Fruit fly (Drosophila melanogaster) whole organism, wandering third instar larva: ENCODE data around the gene CG14455.
"Not testable (repeated sequence)": the region's sequence is repeated elsewhere in the genome, so short reads cannot be mapped to it uniquely, and the experiment has no call there.

Source experiments
- Abd-B ChIP-seq: fragments of >200 bp; optimal IDR thresholded peaks from 2 replicates; lab custom pipeline; 2017; ENCODE audit warnings: missing biosample characterization, missing genetic modification characterization
- CG32264 ChIP-seq: fragments of 200-800 bp; sonication (Bioruptor generic); optimal IDR thresholded peaks from 2 replicates; lab custom pipeline; 2016; ENCODE audit warnings: missing biosample characterization, missing genetic modification characterization
- CG9705 ChIP-seq: fragments of 200-800 bp; sonication (Bioruptor generic); optimal IDR thresholded peaks from 2 replicates; lab custom pipeline; 2018; ENCODE audit warnings: missing biosample characterization, mild to moderate bottlenecking, missing genetic modification characterization
- Dfd ChIP-seq: fragments of >200 bp; optimal IDR thresholded peaks from 2 replicates; lab custom pipeline; 2017; ENCODE audit warnings: missing biosample characterization, missing genetic modification characterization
- Dif ChIP-seq: fragments of 200-275, 200-300 bp; sonication (Bioruptor generic); optimal IDR thresholded peaks from 2 replicates; lab custom pipeline; 2018; ENCODE audit warnings: missing biosample characterization, missing genetic modification characterization; ENCODE audit not compliant: partially characterized antibody
- GATAd ChIP-seq: sonication (Bioruptor generic); optimal IDR thresholded peaks from 2 replicates; lab custom pipeline; 2016; ENCODE audit warnings: missing biosample characterization, missing genetic modification characterization
- HLH106 ChIP-seq: fragments of 200-800 bp; optimal IDR thresholded peaks from 3 replicates; lab custom pipeline; 2019; ENCODE audit warnings: missing biosample characterization, mild to moderate bottlenecking, missing genetic modification characterization, moderate library complexity
- Hnf4 ChIP-seq: fragments of 200-800 bp; sonication (Bioruptor generic); optimal IDR thresholded peaks from 2 replicates; lab custom pipeline; 2016; ENCODE audit warnings: missing biosample characterization, mild to moderate bottlenecking, missing genetic modification characterization
- Hr78 ChIP-seq: fragments of >200 bp; optimal IDR thresholded peaks from 2 replicates; lab custom pipeline; 2017; ENCODE audit warnings: missing biosample characterization, missing genetic modification characterization
- Hr83 ChIP-seq: fragments of 200-300 bp; sonication (Bioruptor generic); optimal IDR thresholded peaks from 2 replicates; lab custom pipeline; 2016; ENCODE audit warnings: missing biosample characterization, mild to moderate bottlenecking, missing genetic modification characterization, moderate library complexity; ENCODE audit not compliant: poor library complexity, severe bottlenecking
- Jra ChIP-seq: sonication (Bioruptor generic); optimal IDR thresholded peaks from 2 replicates; lab custom pipeline; 2016; ENCODE audit warnings: missing biosample characterization, missing genetic modification characterization
- Mio ChIP-seq: sonication (Bioruptor generic); optimal IDR thresholded peaks from 2 replicates; lab custom pipeline; 2016; ENCODE audit warnings: missing biosample characterization, missing genetic modification characterization
- N ChIP-seq: fragments of >200 bp; optimal IDR thresholded peaks from 2 replicates; lab custom pipeline; 2018; ENCODE audit warnings: missing biosample characterization, missing external identifiers, missing genetic modification characterization
- Rel ChIP-seq, 2 experiments: fragments of 200-800 bp; sonication (Bioruptor generic) in 1 of 2; optimal IDR thresholded peaks; 2 replicates in 1 of 2; 3 replicates in 1 of 2; lab custom pipeline; 2016 to 2019; ENCODE audit warnings: mild to moderate bottlenecking in 2 of 2, missing biosample characterization in 2 of 2, missing genetic modification characterization in 2 of 2, moderate library complexity in 1 of 2
- Sp1 ChIP-seq: fragments of 200-800 bp; sonication (Bioruptor generic); optimal IDR thresholded peaks from 3 replicates; lab custom pipeline; 2019; ENCODE audit warnings: missing biosample characterization, mild to moderate bottlenecking, missing genetic modification characterization, moderate library complexity
- Vsx2 ChIP-seq: fragments of 200-300, 225-300 bp; sonication (Bioruptor generic); optimal IDR thresholded peaks from 2 replicates; lab custom pipeline; 2018; ENCODE audit warnings: missing biosample characterization, missing genetic modification characterization; ENCODE audit not compliant: partially characterized antibody
- br ChIP-seq: fragments of 200-800 bp; sonication (Bioruptor generic); optimal IDR thresholded peaks from 2 replicates; lab custom pipeline; 2016; ENCODE audit warnings: missing biosample characterization, missing genetic modification characterization
- brk ChIP-seq: fragments of 200-800 bp; sonication (Bioruptor generic); optimal IDR thresholded peaks from 2 replicates; lab custom pipeline; 2016; ENCODE audit warnings: missing biosample characterization, mild to moderate bottlenecking, missing genetic modification characterization
- dl ChIP-seq, 2 experiments: fragments of 175-275, 200-275 bp in 1 of 2; fragments of 200-275 bp in 1 of 2; sonication (Bioruptor generic); optimal IDR thresholded peaks; lab custom pipeline; 2018; ENCODE audit warnings: mild to moderate bottlenecking in 2 of 2, missing biosample characterization in 2 of 2, missing genetic modification characterization in 2 of 2, moderate library complexity in 2 of 2; ENCODE audit not compliant: partially characterized antibody in 2 of 2, insufficient read depth in 1 of 2
- dmrt93B ChIP-seq: fragments of 200-800 bp; sonication (Bioruptor generic); optimal IDR thresholded peaks from 2 replicates; lab custom pipeline; 2018; ENCODE audit warnings: missing biosample characterization, mild to moderate bottlenecking, missing genetic modification characterization
- dsf ChIP-seq: sonication (Bioruptor generic); optimal IDR thresholded peaks from 2 replicates; lab custom pipeline; 2016; ENCODE audit warnings: missing biosample characterization, missing genetic modification characterization, borderline replicate concordance
- ey ChIP-seq: fragments of 200-800 bp; sonication (Bioruptor generic); optimal IDR thresholded peaks from 2 replicates; lab custom pipeline; 2016; ENCODE audit warnings: missing biosample characterization, missing genetic modification characterization
- foxo ChIP-seq, 2 experiments: fragments of 200-800 bp; sonication (Bioruptor generic); optimal IDR thresholded peaks; 2 replicates in 1 of 2; 3 replicates in 1 of 2; lab custom pipeline; 2016 to 2017; ENCODE audit warnings: missing biosample characterization in 2 of 2, missing genetic modification characterization in 2 of 2
- fru ChIP-seq: fragments of 200-800 bp; sonication (Bioruptor generic); optimal IDR thresholded peaks from 3 replicates; lab custom pipeline; 2016; ENCODE audit warnings: missing biosample characterization, mild to moderate bottlenecking, missing genetic modification characterization
- h ChIP-seq: fragments of 200-800 bp; sonication (Bioruptor generic); optimal IDR thresholded peaks from 3 replicates; lab custom pipeline; 2016; ENCODE audit warnings: missing biosample characterization, mild to moderate bottlenecking, missing genetic modification characterization
- jim ChIP-seq: fragments of 175-275, 200-325 bp; sonication (Bioruptor generic); optimal IDR thresholded peaks from 2 replicates; lab custom pipeline; 2016; ENCODE audit warnings: missing biosample characterization, mild to moderate bottlenecking, missing genetic modification characterization
- lola ChIP-seq: fragments of >200 bp; optimal IDR thresholded peaks from 2 replicates; lab custom pipeline; 2017; ENCODE audit warnings: missing biosample characterization, missing genetic modification characterization
- pan ChIP-seq: fragments of >200 bp; optimal IDR thresholded peaks from 2 replicates; lab custom pipeline; 2017
- psq ChIP-seq: fragments of 200-800 bp; sonication (Bioruptor generic); optimal IDR thresholded peaks from 3 replicates; lab custom pipeline; 2017; ENCODE audit warnings: missing biosample characterization, mild to moderate bottlenecking, missing genetic modification characterization, moderate library complexity
- rgr ChIP-seq: fragments of 200-800 bp; sonication (Bioruptor generic); optimal IDR thresholded peaks from 3 replicates; lab custom pipeline; 2016; ENCODE audit warnings: missing biosample characterization, mild to moderate bottlenecking, missing genetic modification characterization
- sv ChIP-seq: fragments of 200-800 bp; sonication (Bioruptor generic); optimal IDR thresholded peaks from 3 replicates; lab custom pipeline; 2016; ENCODE audit warnings: missing biosample characterization, missing genetic modification characterization
- tai ChIP-seq: sonication (Bioruptor generic); optimal IDR thresholded peaks from 2 replicates; lab custom pipeline; 2016; ENCODE audit warnings: missing biosample characterization, missing genetic modification characterization
- woc ChIP-seq: sonication (Bioruptor generic); optimal IDR thresholded peaks from 2 replicates; lab custom pipeline; 2016; ENCODE audit warnings: missing biosample characterization, mild to moderate bottlenecking, missing genetic modification characterization

The CG14455 gene

dm6 chr3L:22692428-22692827 lies 5.5 kb upstream of the CG14455 start, which contains the start of gene CG14454:
Gene CG14454, minus strand, starts transcription at chr3L:22692528.
- TF ChIP-seq brk (GFP tag; lab: Kevin White, UChicago); Dfd (GFP tag; lab: Kevin White, UChicago); psq: not testable (repeated sequence)

dm6 chr3L:22680932-22681331 lies 6.0 kb downstream of the CG14455 start:
- TF ChIP-seq Dfd (GFP tag; lab: Kevin White, UChicago) (no peak), Mio (GFP tag; lab: Kevin White, UChicago) (no peak), sv (GFP tag; lab: Kevin White, UChicago) (no peak), CG32264 (GFP tag; lab: Kevin White, UChicago) (no peak), Hr83 (GFP tag; lab: Kevin White, UChicago) (no peak), foxo (GFP tag; optimal IDR thresholded peaks at IDR 0.05; lab: Kevin White, UChicago) (no peak), Vsx2 (GFP tag; lab: Kevin White, UChicago) (no peak), fru (GFP tag; lab: Kevin White, UChicago) (no peak), Hnf4 (GFP tag; lab: Kevin White, UChicago) (no peak), pan (no peak), brk (GFP tag; lab: Kevin White, UChicago) (no peak), GATAd (GFP tag; lab: Kevin White, UChicago) (no peak), dmrt93B (GFP tag; lab: Kevin White, UChicago) (no peak), woc (GFP tag; lab: Kevin White, UChicago) (no peak), Hr78 (GFP tag; lab: Kevin White, UChicago) (no peak), Dif (GFP tag; lab: Kevin White, UChicago) (no peak), br (GFP tag; lab: Kevin White, UChicago) (no peak), psq (no peak), Abd-B (GFP tag; lab: Kevin White, UChicago) (no peak), Sp1 (GFP tag; lab: Kevin White, UChicago) (no peak)

dm6 chr3L:22671699-22672276 lies 15.1 kb downstream of the CG14455 start:
- TF ChIP-seq Rel (GFP tag; optimal IDR thresholded peaks at IDR 0.05; lab: Kevin White, UChicago) (no peak), Rel (tag; optimal IDR thresholded peaks at IDR 0.05; lab: Kevin White, UChicago) (no peak), h (no peak), br (GFP tag; lab: Kevin White, UChicago) (no peak), Abd-B (GFP tag; lab: Kevin White, UChicago) (no peak), Hr78 (GFP tag; lab: Kevin White, UChicago) (no peak), dl (GFP tag; optimal IDR thresholded peaks at IDR 0.05; lab: Kevin White, UChicago; ENCODE audit: insufficient read depth in 1 of 2, partially characterized antibody in 2 of 2) (no peak), ey (no peak), Jra (no peak), Hnf4 (GFP tag; lab: Kevin White, UChicago) (no peak), CG32264 (GFP tag; lab: Kevin White, UChicago) (no peak), CG9705 (GFP tag; lab: Kevin White, UChicago) (no peak), HLH106 (tag; lab: Kevin White, UChicago) (no peak), lola (GFP tag; lab: Kevin White, UChicago) (no peak), psq (no peak), jim (GFP tag; lab: Kevin White, UChicago) (no peak)

dm6 chr3L:22670174-22670573 lies 16.7 kb downstream of the CG14455 start:
- TF ChIP-seq rgr (GFP tag; lab: Kevin White, UChicago), result no peak
- no peak for TF ChIP-seq tai (GFP tag; lab: Kevin White, UChicago)
- no peak for TF ChIP-seq dsf (GFP tag; lab: Kevin White, UChicago)
- no peak for TF ChIP-seq dl (GFP tag; optimal IDR thresholded peaks at IDR 0.05; lab: Kevin White, UChicago; ENCODE audit: insufficient read depth in 1 of 2, partially characterized antibody in 2 of 2)
- no peak for TF ChIP-seq N (GFP tag; lab: Kevin White, UChicago)
- TF ChIP-seq jim (GFP tag; lab: Kevin White, UChicago), result no peak
- TF ChIP-seq GATAd (GFP tag; lab: Kevin White, UChicago), result no peak
